In the genomic region with DNA sequence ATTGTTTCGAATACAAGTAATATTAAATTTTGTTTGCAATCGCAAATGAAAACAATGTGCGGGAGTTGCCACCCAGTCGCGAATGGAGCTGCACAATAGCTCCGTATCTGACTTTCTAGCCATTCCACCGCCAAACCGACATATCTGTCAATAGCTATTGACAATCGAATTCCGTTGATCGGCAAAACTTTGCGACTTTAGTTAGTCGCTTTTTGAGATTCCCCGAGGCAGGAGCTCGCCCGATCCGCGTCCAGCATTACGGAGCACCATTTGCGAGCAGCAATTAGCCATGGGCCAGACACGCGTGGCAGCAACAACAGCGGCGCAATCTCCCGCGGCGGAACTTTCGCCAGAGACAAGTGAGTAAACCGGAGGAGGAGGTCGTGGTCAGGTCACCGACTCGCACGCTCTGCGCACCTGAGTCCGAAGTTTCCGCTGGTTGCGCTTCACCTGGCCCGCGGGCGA, we compare ENCODE assay signal across 1 fruit fly cellular context.
A peak's percentile ranks its signal among the peaks of the same experiment; 100 is the strongest.
TF ChIP-seq lines count a peak whose summit lies in the region.

Gene CG4291 (minus strand): TSS at position 84 of the 465 bp plus-strand sequence.
Gene kraken (plus strand): TSS at position 122 of the 465 bp plus-strand sequence.

TF ChIP-seq in whole organism, embryonic, 481 proteins besides CTCF, POLR2A, EP300 and RAD21 (continued from another document and continues in another):
- TF ChIP-seq Aef1 (GFP tag; IDR thresholded peaks at IDR 0.05; lab: Robert Waterston, UW), result peak; percentile 56
- TF ChIP-seq CG13424 (tag; optimal IDR thresholded peaks at IDR 0.05; lab: Kevin White, UChicago), result peak; percentile 68
- no peak for TF ChIP-seq bcd (GFP tag; optimal IDR thresholded peaks at IDR 0.05; lab: Kevin White, UChicago)
- TF ChIP-seq CG2116 (GFP tag; optimal IDR thresholded peaks at IDR 0.05; lab: Kevin White, UChicago), result peak; percentile 61
- TF ChIP-seq ranshi (GFP tag; IDR thresholded peaks at IDR 0.05; lab: Robert Waterston, UW), result peak; percentile 33; the same call in 1 of the 2 replicates
- peak; percentile 80 for TF ChIP-seq vvl (GFP tag; IDR thresholded peaks at IDR 0.05; lab: Robert Waterston, UW)
- no peak for TF ChIP-seq gcm (GFP tag; optimal IDR thresholded peaks at IDR 0.05; lab: Kevin White, UChicago)
- TF ChIP-seq CG17912 (GFP tag; optimal IDR thresholded peaks at IDR 0.05; lab: Kevin White, UChicago), result peak; percentile 58
- no peak for TF ChIP-seq Spps (tag; optimal IDR thresholded peaks at IDR 0.05; lab: Kevin White, UChicago)
- TF ChIP-seq HLHmδ (GFP tag; optimal IDR thresholded peaks at IDR 0.05; lab: Kevin White, UChicago), result peak; percentile 55
- peak; percentile 9; the same call in 1 of the 2 replicates for TF ChIP-seq CG6272 (GFP tag; IDR thresholded peaks at IDR 0.05; lab: Robert Waterston, UW)
- TF ChIP-seq CG10267 (tag; optimal IDR thresholded peaks at IDR 0.05; lab: Kevin White, UChicago), result peak; percentile 16
- peak; percentile 57 for TF ChIP-seq ftz-f1 (GFP tag; optimal IDR thresholded peaks at IDR 0.05; lab: Kevin White, UChicago)
- peak; percentile 30 for TF ChIP-seq CG7556 (GFP tag; optimal IDR thresholded peaks at IDR 0.05; lab: Kevin White, UChicago)
- peak; percentile 50 for TF ChIP-seq eyg (GFP tag; optimal IDR thresholded peaks at IDR 0.05; lab: Kevin White, UChicago)
- no peak for TF ChIP-seq CG6254 (GFP tag; optimal IDR thresholded peaks at IDR 0.05; lab: Kevin White, UChicago)
- peak; percentile 51 for TF ChIP-seq CG8089 (GFP tag; optimal IDR thresholded peaks at IDR 0.05; lab: Kevin White, UChicago)
- peak; percentile 72 for TF ChIP-seq mirr (GFP tag; optimal IDR thresholded peaks at IDR 0.05; lab: Kevin White, UChicago)
- TF ChIP-seq amos (GFP tag; IDR thresholded peaks at IDR 0.05; lab: Robert Waterston, UW; ENCODE audit: partially characterized antibody), result peak; percentile 36; the same call in 1 of the 2 replicates
- TF ChIP-seq ase (GFP tag; IDR thresholded peaks at IDR 0.05; lab: Robert Waterston, UW), result peak; percentile 56; the same call in 1 of the 3 replicates
- TF ChIP-seq CG31224 (GFP tag; IDR thresholded peaks at IDR 0.05; lab: Robert Waterston, UW), result peak; percentile 40
- TF ChIP-seq D19A (tag; optimal IDR thresholded peaks at IDR 0.05; lab: Kevin White, UChicago), result no peak
- TF ChIP-seq CG13894 (tag; optimal IDR thresholded peaks at IDR 0.05; lab: Kevin White, UChicago), result peak; percentile 77
- no peak for TF ChIP-seq CG11398 (GFP tag; optimal IDR thresholded peaks at IDR 0.05; lab: Kevin White, UChicago)
- TF ChIP-seq CG10979 (tag; optimal IDR thresholded peaks at IDR 0.05; lab: Kevin White, UChicago), result peak; percentile 3
- peak; percentile 6; the same call in 1 of the 2 replicates for TF ChIP-seq peb (GFP tag; IDR thresholded peaks at IDR 0.05; lab: Robert Waterston, UW)
- no peak for TF ChIP-seq prd (optimal IDR thresholded peaks at IDR 0.05; lab: Kevin White, UChicago)
- peak; percentile 55; the same call in 2 of the 3 replicates for TF ChIP-seq prd (GFP tag; IDR thresholded peaks at IDR 0.05; lab: Robert Waterston, UW)
- 0 out of 2 replicates have a peak, but pooled peaks have one; percentile 18 for TF ChIP-seq al (GFP tag; IDR thresholded peaks at IDR 0.05; lab: Robert Waterston, UW)
- TF ChIP-seq Sin3A (optimal IDR thresholded peaks at IDR 0.05; lab: Kevin White, UChicago), result peak; percentile 34
- no peak for TF ChIP-seq dimm (GFP tag; IDR thresholded peaks at IDR 0.05; lab: Robert Waterston, UW)
- no peak for TF ChIP-seq wor (GFP tag; IDR thresholded peaks at IDR 0.05; lab: Robert Waterston, UW)
- peak; percentile 13 for TF ChIP-seq Fer2 (tag; optimal IDR thresholded peaks at IDR 0.05; lab: Kevin White, UChicago)
- peak; percentile 39 for TF ChIP-seq fu2 (GFP tag; optimal IDR thresholded peaks at IDR 0.05; lab: Kevin White, UChicago)
- TF ChIP-seq zen2 (GFP tag; IDR thresholded peaks at IDR 0.05; lab: Robert Waterston, UW; ENCODE audit: partially characterized antibody), result no peak
- peak; percentile 61 for TF ChIP-seq Myb (GFP tag; optimal IDR thresholded peaks at IDR 0.05; lab: Kevin White, UChicago)
- TF ChIP-seq CG15269 (tag; optimal IDR thresholded peaks at IDR 0.05; lab: Kevin White, UChicago), result peak; percentile 61
- peak; percentile 63 for TF ChIP-seq gsb-n (tag; optimal IDR thresholded peaks at IDR 0.05; lab: Kevin White, UChicago)
- TF ChIP-seq CG9797 (GFP tag; optimal IDR thresholded peaks at IDR 0.05; lab: Kevin White, UChicago), result peak; percentile 33
- peak; percentile 52 for TF ChIP-seq gem (tag; optimal IDR thresholded peaks at IDR 0.05; lab: Kevin White, UChicago)
- peak; percentile 57 for TF ChIP-seq abd-A (tag; optimal IDR thresholded peaks at IDR 0.05; lab: Kevin White, UChicago)
- TF ChIP-seq wdn (GFP tag; IDR thresholded peaks at IDR 0.05; lab: Robert Waterston, UW), result peak; percentile 67
- TF ChIP-seq CG9876 (GFP tag; optimal IDR thresholded peaks at IDR 0.05; lab: Kevin White, UChicago), result no peak
- TF ChIP-seq knrl (GFP tag; IDR thresholded peaks at IDR 0.05; lab: Robert Waterston, UW; ENCODE audit: partially characterized antibody), result no peak
- TF ChIP-seq CG10209 (GFP tag; optimal IDR thresholded peaks at IDR 0.05; lab: Kevin White, UChicago), result peak; percentile 30
- TF ChIP-seq kni (GFP tag; optimal IDR thresholded peaks at IDR 0.05; lab: Kevin White, UChicago), result no peak
- peak; percentile 65 for TF ChIP-seq bbx (GFP tag; IDR thresholded peaks at IDR 0.05; lab: Robert Waterston, UW; ENCODE audit: partially characterized antibody)
- peak; percentile 60 for TF ChIP-seq sob (GFP tag; IDR thresholded peaks at IDR 0.05; lab: Robert Waterston, UW)
- no peak for TF ChIP-seq dati (GFP tag; IDR thresholded peaks at IDR 0.05; lab: Robert Waterston, UW)
- TF ChIP-seq CG7987 (GFP tag; optimal IDR thresholded peaks at IDR 0.05; lab: Kevin White, UChicago), result peak; percentile 64
- no peak for TF ChIP-seq jing (GFP tag; optimal IDR thresholded peaks at IDR 0.05; lab: Kevin White, UChicago)
- TF ChIP-seq CG5245 (GFP tag; optimal IDR thresholded peaks at IDR 0.05; lab: Kevin White, UChicago), result no peak
- no peak for TF ChIP-seq z (GFP tag; IDR thresholded peaks at IDR 0.05; lab: Robert Waterston, UW)
- no peak for TF ChIP-seq Tbp (GFP tag; optimal IDR thresholded peaks at IDR 0.05; lab: Kevin White, UChicago)
- peak; percentile 64; the same call in 1 of the 2 replicates for TF ChIP-seq CG42726 (GFP tag; IDR thresholded peaks at IDR 0.05; lab: Robert Waterston, UW; ENCODE audit: partially characterized antibody)
- peak; percentile 68 for TF ChIP-seq Bgb (GFP tag; IDR thresholded peaks at IDR 0.05; lab: Robert Waterston, UW; ENCODE audit: partially characterized antibody)
- TF ChIP-seq phol (tag; optimal IDR thresholded peaks at IDR 0.05; lab: Kevin White, UChicago), result peak; percentile 52
- peak; percentile 86 for TF ChIP-seq CG9932 (GFP tag; IDR thresholded peaks at IDR 0.05; lab: Robert Waterston, UW)
- peak; percentile 56 for TF ChIP-seq Xrp1 (GFP tag; IDR thresholded peaks at IDR 0.05; lab: Robert Waterston, UW)
- TF ChIP-seq bab2 (GFP tag; optimal IDR thresholded peaks at IDR 0.05; lab: Kevin White, UChicago), result peak; percentile 39
- TF ChIP-seq row (GFP tag; IDR thresholded peaks at IDR 0.05; lab: Robert Waterston, UW), result peak; percentile 88
- peak; percentile 62; the same call in 1 of the 2 replicates for TF ChIP-seq aop (GFP tag; IDR thresholded peaks at IDR 0.05; lab: Robert Waterston, UW)
- TF ChIP-seq CG6175 (GFP tag; IDR thresholded peaks at IDR 0.05; lab: Robert Waterston, UW), result peak; percentile 31; the same call in 1 of the 3 replicates
- peak; percentile 53; the same call in 1 of the 2 replicates for TF ChIP-seq lmd (GFP tag; IDR thresholded peaks at IDR 0.05; lab: Robert Waterston, UW)
- TF ChIP-seq bsh (GFP tag; optimal IDR thresholded peaks at IDR 0.05; lab: Kevin White, UChicago), result peak in 1 of 2 experiments; percentile 41
- TF ChIP-seq nerfin-2 (GFP tag; IDR thresholded peaks at IDR 0.05; lab: Robert Waterston, UW; ENCODE audit: partially characterized antibody), result 0 out of 2 replicates have a peak, but pooled peaks have one; percentile 31
- TF ChIP-seq CG6683 (GFP tag; optimal IDR thresholded peaks at IDR 0.05; lab: Kevin White, UChicago), result no peak
- TF ChIP-seq Dek (tag; optimal IDR thresholded peaks at IDR 0.05; lab: Kevin White, UChicago), result peak; percentile 44
- peak; percentile 67 for TF ChIP-seq zfh2 (GFP tag; optimal IDR thresholded peaks at IDR 0.05; lab: Kevin White, UChicago)
- peak; percentile 70 for TF ChIP-seq NfI (GFP tag; optimal IDR thresholded peaks at IDR 0.05; lab: Kevin White, UChicago)
- no peak for TF ChIP-seq tna (GFP tag; IDR thresholded peaks at IDR 0.05; lab: Robert Waterston, UW; ENCODE audit: partially characterized antibody)
- no peak for TF ChIP-seq CG6813 (GFP tag; optimal IDR thresholded peaks at IDR 0.05; lab: Kevin White, UChicago)
- TF ChIP-seq CG12236 (GFP tag; optimal IDR thresholded peaks at IDR 0.05; lab: Kevin White, UChicago), result no peak
- TF ChIP-seq CG33557 (GFP tag; optimal IDR thresholded peaks at IDR 0.05; lab: Kevin White, UChicago), result peak; percentile 13
- peak; percentile 18; the same call in 1 of the 3 replicates for TF ChIP-seq H15 (GFP tag; IDR thresholded peaks at IDR 0.05; lab: Robert Waterston, UW)
- no peak for TF ChIP-seq CG1832 (GFP tag; optimal IDR thresholded peaks at IDR 0.05; lab: Kevin White, UChicago)
- peak; percentile 50 for TF ChIP-seq stwl (tag; optimal IDR thresholded peaks at IDR 0.05; lab: Kevin White, UChicago)
- peak; percentile 33 for TF ChIP-seq Dp (GFP tag; optimal IDR thresholded peaks at IDR 0.05; lab: Kevin White, UChicago)
- no peak for TF ChIP-seq mld (GFP tag; IDR thresholded peaks at IDR 0.05; lab: Robert Waterston, UW; ENCODE audit: partially characterized antibody)
- TF ChIP-seq Kr (GFP tag; optimal IDR thresholded peaks at IDR 0.05; lab: Kevin White, UChicago), result no peak
- peak; percentile 69 for TF ChIP-seq sug (tag; optimal IDR thresholded peaks at IDR 0.05; lab: Kevin White, UChicago)
- peak; percentile 31 for TF ChIP-seq Chrac-16 (GFP tag; optimal IDR thresholded peaks at IDR 0.05; lab: Kevin White, UChicago)
- peak; percentile 90 for TF ChIP-seq pzg (GFP tag; optimal IDR thresholded peaks at IDR 0.05; lab: Kevin White, UChicago)
- peak; percentile 88 for TF ChIP-seq Jarid2 (GFP tag; optimal IDR thresholded peaks at IDR 0.05; lab: Kevin White, UChicago)
- TF ChIP-seq CG10959 (GFP tag; IDR thresholded peaks at IDR 0.05; lab: Robert Waterston, UW), result 0 out of 2 replicates have a peak, but pooled peaks have one; percentile 38
- peak; percentile 62 for TF ChIP-seq Deaf1 (tag; optimal IDR thresholded peaks at IDR 0.05; lab: Kevin White, UChicago)
- peak; percentile 48 for TF ChIP-seq E2f2 (GFP tag; IDR thresholded peaks at IDR 0.05; lab: Robert Waterston, UW)
- TF ChIP-seq insv (GFP tag; optimal IDR thresholded peaks at IDR 0.05; lab: Kevin White, UChicago), result peak in 1 of 2 experiments; percentile 12
- TF ChIP-seq Bteb2 (GFP tag; optimal IDR thresholded peaks at IDR 0.05; lab: Kevin White, UChicago), result peak; percentile 54
- no peak for TF ChIP-seq Lim3 (GFP tag; IDR thresholded peaks at IDR 0.05; lab: Robert Waterston, UW)
- TF ChIP-seq salm (tag; optimal IDR thresholded peaks at IDR 0.05; lab: Kevin White, UChicago), result peak; percentile 22
- peak; percentile 1 for TF ChIP-seq CG16863 (GFP tag; optimal IDR thresholded peaks at IDR 0.05; lab: Kevin White, UChicago)
- no peak; the same call in 2 of the 3 replicates for TF ChIP-seq B-H1 (GFP tag; IDR thresholded peaks at IDR 0.05; lab: Robert Waterston, UW)
- peak; percentile 18; the same call in 1 of the 2 replicates for TF ChIP-seq E2f1 (GFP tag; IDR thresholded peaks at IDR 0.05; lab: Robert Waterston, UW)
- TF ChIP-seq sens-2 (GFP tag; IDR thresholded peaks at IDR 0.05; lab: Robert Waterston, UW), result no peak
- TF ChIP-seq Sry-δ (GFP tag; optimal IDR thresholded peaks at IDR 0.05; lab: Kevin White, UChicago), result peak; percentile 60
- peak; percentile 87 for TF ChIP-seq CG10543 (GFP tag; optimal IDR thresholded peaks at IDR 0.05; lab: Kevin White, UChicago)
- peak in 1 of 2 experiments; percentile 84 for TF ChIP-seq Hr78 (GFP tag; optimal IDR thresholded peaks at IDR 0.05; lab: Kevin White, UChicago)
- TF ChIP-seq Trl (optimal IDR thresholded peaks at IDR 0.05; lab: Kevin White, UChicago), result no peak
- peak; percentile 47 for TF ChIP-seq Trl (GFP tag; optimal IDR thresholded peaks at IDR 0.05; lab: Kevin White, UChicago)
- 0 out of 3 replicates have a peak, but pooled peaks have one; percentile 22 for TF ChIP-seq CG17361 (GFP tag; IDR thresholded peaks at IDR 0.05; lab: Robert Waterston, UW)
- peak; percentile 57; the same call in 1 of the 2 replicates for TF ChIP-seq Adf1 (GFP tag; IDR thresholded peaks at IDR 0.05; lab: Robert Waterston, UW)
- peak; percentile 92 for TF ChIP-seq Ets65A (GFP tag; lab: Kevin White, UChicago)
- peak; percentile 56 for TF ChIP-seq grau (tag; optimal IDR thresholded peaks at IDR 0.05; lab: Kevin White, UChicago)
- no peak for TF ChIP-seq CG4854 (GFP tag; optimal IDR thresholded peaks at IDR 0.05; lab: Kevin White, UChicago)
- TF ChIP-seq CG14014 (GFP tag; IDR thresholded peaks at IDR 0.05; lab: Robert Waterston, UW), result peak; percentile 61; the same call in 1 of the 2 replicates
- no peak for TF ChIP-seq Abd-B (GFP tag; optimal IDR thresholded peaks at IDR 0.05; lab: Kevin White, UChicago)
- TF ChIP-seq Opbp (GFP tag; IDR thresholded peaks at IDR 0.05; lab: Robert Waterston, UW; ENCODE audit: partially characterized antibody), result peak; percentile 70
- no peak for TF ChIP-seq CG3726 (GFP tag; IDR thresholded peaks at IDR 0.05; lab: Robert Waterston, UW)
- peak; percentile 49 for TF ChIP-seq CG6765 (GFP tag; optimal IDR thresholded peaks at IDR 0.05; lab: Kevin White, UChicago)
- TF ChIP-seq btn (GFP tag; optimal IDR thresholded peaks at IDR 0.05; lab: Kevin White, UChicago), result no peak
- no peak for TF ChIP-seq Hmx (GFP tag; optimal IDR thresholded peaks at IDR 0.05; lab: Kevin White, UChicago)
- TF ChIP-seq dysf (GFP tag; IDR thresholded peaks at IDR 0.05; lab: Robert Waterston, UW), result peak; percentile 60; the same call in 2 of the 3 replicates
- peak; percentile 73 for TF ChIP-seq Dref (GFP tag; IDR thresholded peaks at IDR 0.05; lab: Robert Waterston, UW)
- TF ChIP-seq shn (GFP tag; optimal IDR thresholded peaks at IDR 0.05; lab: Kevin White, UChicago), result peak; percentile 59
- peak; percentile 59 for TF ChIP-seq mam (GFP tag; optimal IDR thresholded peaks at IDR 0.05; lab: Kevin White, UChicago)
- peak; percentile 50 for TF ChIP-seq YL-1 (GFP tag; optimal IDR thresholded peaks at IDR 0.05; lab: Kevin White, UChicago)
- TF ChIP-seq luna (GFP tag; optimal IDR thresholded peaks at IDR 0.05; lab: Kevin White, UChicago), result no peak
- TF ChIP-seq Blimp-1 (GFP tag; optimal IDR thresholded peaks at IDR 0.05; lab: Kevin White, UChicago), result peak; percentile 33
- peak; percentile 13 for TF ChIP-seq odd (GFP tag; optimal IDR thresholded peaks at IDR 0.05; lab: Kevin White, UChicago)
- TF ChIP-seq Doc2 (GFP tag; IDR thresholded peaks at IDR 0.05; lab: Robert Waterston, UW), result no peak
